Fruit fly (Drosophila melanogaster) whole organism, pupa: ENCODE measurements around the gene TSG101.

ENCODE experiments used
- CG10348 ChIP-seq: fragments of 200-800 bp; sonication (Bioruptor generic); IDR thresholded peaks from 2 replicates; pipeline ENCODE4 v1.3.6; 2022; ENCODE audit warnings: missing biosample characterization, missing genetic modification characterization
- CG12605 ChIP-seq: fragments of 200-800 bp; sonication (Bioruptor generic); IDR thresholded peaks from 2 replicates; pipeline ENCODE4 v1.3.6; 2022; ENCODE audit warnings: missing biosample characterization, missing genetic modification characterization
- CG13204 ChIP-seq: fragments of 200-800 bp; sonication (Bioruptor generic); optimal IDR thresholded peaks from 2 replicates; lab custom pipeline; 2018; ENCODE audit warnings: missing biosample characterization, mild to moderate bottlenecking, missing genetic modification characterization, moderate library complexity
- CG14655 ChIP-seq: fragments of 200-800 bp; sonication (Bioruptor generic); optimal IDR thresholded peaks from 3 replicates; lab custom pipeline; 2017; ENCODE audit warnings: mild to moderate bottlenecking, missing biosample characterization, missing genetic modification reagents, missing genetic modification characterization
- CG15710 ChIP-seq: fragments of 200-800 bp; sonication (Bioruptor generic); optimal IDR thresholded peaks from 2 replicates; lab custom pipeline; 2018; ENCODE audit warnings: missing biosample characterization, mild to moderate bottlenecking, missing genetic modification characterization, moderate library complexity
- CG17806 ChIP-seq: fragments of 200-800 bp; sonication (Bioruptor generic); optimal IDR thresholded peaks from 2 replicates; lab custom pipeline; 2018; ENCODE audit warnings: missing biosample characterization, mild to moderate bottlenecking, missing genetic modification characterization, moderate library complexity
- CG32121 ChIP-seq: fragments of 200-800 bp; sonication (Bioruptor generic); IDR thresholded peaks from 2 replicates; pipeline ENCODE4 v1.3.6; 2022; ENCODE audit warnings: missing biosample characterization, missing genetic modification characterization
- CG4496 ChIP-seq: fragments of 200-800 bp; sonication (Bioruptor generic); IDR thresholded peaks from 3 replicates; pipeline ENCODE4 v1.3.6; 2022; ENCODE audit warnings: missing biosample characterization, missing genetic modification characterization
- CG8159 ChIP-seq: fragments of 200-800 bp; sonication (Bioruptor generic); optimal IDR thresholded peaks from 3 replicates; lab custom pipeline; 2018; ENCODE audit warnings: missing biosample characterization, mild to moderate bottlenecking, missing genetic modification characterization, moderate library complexity
- CG8301 ChIP-seq: fragments of 200-800 bp; sonication (Bioruptor generic); optimal IDR thresholded peaks from 2 replicates; lab custom pipeline; 2018; ENCODE audit warnings: missing biosample characterization, mild to moderate bottlenecking, missing genetic modification characterization
- CG9948 ChIP-seq: fragments of 200-800 bp; sonication (Bioruptor generic); optimal IDR thresholded peaks from 2 replicates; lab custom pipeline; 2018; ENCODE audit warnings: missing biosample characterization, mild to moderate bottlenecking, missing genetic modification characterization, moderate library complexity
- D1 ChIP-seq: fragments of 200-800 bp; sonication (Bioruptor generic); optimal IDR thresholded peaks from 2 replicates; lab custom pipeline; 2018; ENCODE audit warnings: missing biosample characterization, mild to moderate bottlenecking, missing genetic modification characterization, moderate library complexity
- EcR ChIP-seq: fragments of 200-800 bp; sonication (Bioruptor generic); optimal IDR thresholded peaks from 3 replicates; lab custom pipeline; 2019; ENCODE audit warnings: missing biosample characterization, missing genetic modification characterization, mild to moderate bottlenecking, moderate library complexity, missing genetic modification reagents
- Ets98B ChIP-seq: fragments of 200-800 bp; sonication (Bioruptor generic); IDR thresholded peaks from 2 replicates; pipeline ENCODE4 v1.3.6; 2022; ENCODE audit warnings: missing biosample characterization, missing genetic modification characterization
- Pif1A ChIP-seq: fragments of 200-800 bp; sonication (Bioruptor generic); optimal IDR thresholded peaks from 3 replicates; lab custom pipeline; 2016; ENCODE audit warnings: missing biosample characterization, missing genetic modification characterization
- Pif1B ChIP-seq: fragments of 200-800 bp; sonication (Bioruptor generic); optimal IDR thresholded peaks from 3 replicates; lab custom pipeline; 2016; ENCODE audit warnings: missing biosample characterization, missing genetic modification characterization
- Snoo ChIP-seq: fragments of 200-800 bp; sonication (Bioruptor generic); optimal IDR thresholded peaks from 3 replicates; lab custom pipeline; 2017; ENCODE audit warnings: missing biosample characterization, mild to moderate bottlenecking, missing genetic modification characterization, inconsistent platforms
- fd96Ca ChIP-seq: fragments of 200-800 bp; sonication (Bioruptor generic); IDR thresholded peaks from 3 replicates; pipeline ENCODE4 v1.3.6; 2022; ENCODE audit warnings: missing biosample characterization, missing genetic modification characterization
- gl ChIP-seq: fragments of 200-800 bp; sonication (Bioruptor generic); optimal IDR thresholded peaks from 2 replicates; lab custom pipeline; 2018; ENCODE audit warnings: missing biosample characterization, mild to moderate bottlenecking, missing genetic modification characterization
- rn ChIP-seq: fragments of 200-800 bp; sonication (Bioruptor generic); IDR thresholded peaks from 2 replicates; pipeline ENCODE4 v1.3.6; 2022; ENCODE audit warnings: missing biosample characterization, missing genetic modification characterization

Gene TSG101

DNA sequence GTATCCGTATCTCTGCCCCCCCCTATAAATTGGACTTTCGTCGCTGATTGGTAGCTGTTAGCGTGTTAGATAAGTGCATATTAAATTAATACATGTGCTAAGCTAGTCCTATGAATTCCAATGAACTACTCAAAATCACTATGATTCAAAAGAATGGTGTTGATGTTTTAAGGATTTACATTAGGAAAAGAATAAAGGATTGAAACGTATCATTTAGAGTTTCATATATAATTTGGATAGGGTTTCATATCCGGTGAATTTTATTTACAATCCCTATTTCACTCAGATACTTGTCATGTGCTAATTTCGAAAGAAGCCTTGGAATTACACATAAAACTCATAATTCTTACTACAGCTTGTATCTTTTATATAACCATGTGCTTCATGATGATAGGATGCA is 18.2 kb downstream of the TSG101 start, which contains the start of gene CG13029:
TSS of gene CG13029 (plus strand) at position 301 of the 400 bp plus-strand sequence.
- no peak for TF ChIP-seq CG8301 (tag; lab: Kevin White, UChicago)

- no peak for TF ChIP-seq CG12605 (GFP tag; lab: Robert Waterston, UW)
- no peak for TF ChIP-seq rn (GFP tag; lab: Robert Waterston, UW)
- TF ChIP-seq CG14655 (GFP tag; lab: Kevin White, UChicago), result no peak
- no peak for TF ChIP-seq Pif1A (GFP tag; lab: Kevin White, UChicago)
- TF ChIP-seq Snoo (tag; lab: Kevin White, UChicago), result no peak
- no peak for TF ChIP-seq EcR (GFP tag; lab: Kevin White, UChicago)
- TF ChIP-seq CG8159 (tag; lab: Kevin White, UChicago), result no peak
- no peak for TF ChIP-seq CG4496 (GFP tag; lab: Robert Waterston, UW)
Observed at dm6 chr3L:16860879-16861278, 18.8 kb downstream of the TSG101 start.

DNA sequence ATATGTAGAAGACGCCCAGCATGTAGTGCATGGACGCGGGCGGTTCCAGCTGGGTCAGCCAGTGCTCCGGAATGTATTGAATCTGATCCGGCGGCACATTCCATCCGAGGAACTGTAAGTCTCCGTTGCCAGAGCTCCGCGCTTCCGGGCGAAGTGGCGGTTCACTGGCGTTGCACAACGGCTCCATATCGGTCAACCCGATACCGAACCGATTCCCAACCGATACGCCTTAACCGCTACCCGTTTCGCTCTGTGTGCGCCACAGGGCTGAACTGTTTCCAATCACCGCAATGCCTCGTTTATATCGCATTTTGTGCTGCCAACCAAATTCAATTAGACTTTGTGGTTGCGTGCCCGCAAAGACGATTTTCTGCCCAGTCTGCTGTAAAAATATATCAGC is 20.2 kb downstream of the TSG101 start, which contains the start of gene Rh4:
TSS of gene Rh4 (minus strand) at position 234 of the 400 bp plus-strand sequence.
- no peak for TF ChIP-seq CG13204 (GFP tag; lab: Kevin White, UChicago)
- no peak for TF ChIP-seq Pif1A (GFP tag; lab: Kevin White, UChicago)
- no peak for TF ChIP-seq fd96Ca (GFP tag; lab: Robert Waterston, UW)
- TF ChIP-seq CG4496 (GFP tag; lab: Robert Waterston, UW), result no peak
- TF ChIP-seq, all 21 proteins: peak for 0

DNA sequence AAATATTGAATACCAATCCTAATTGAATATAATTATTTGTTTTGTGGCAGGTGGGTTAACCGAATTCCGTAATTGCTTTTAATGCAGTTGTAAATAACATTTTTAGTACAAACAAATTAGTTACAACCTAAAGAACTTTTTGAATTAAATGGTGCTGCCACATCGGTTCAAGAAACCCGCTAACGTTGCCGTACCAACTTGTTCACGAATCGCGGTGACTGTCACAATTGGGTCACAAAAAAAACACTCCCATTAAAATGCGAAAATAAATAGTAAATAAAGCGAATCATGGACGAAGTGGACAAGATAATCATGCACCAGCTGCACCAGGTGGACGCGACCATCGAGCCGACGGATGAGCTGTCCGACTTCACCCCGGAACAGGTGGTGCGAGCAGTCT is 20.9 kb downstream of the TSG101 start, which contains the start of gene CG9951:
TSS of gene CG9951 (plus strand) at position 207 of the 400 bp plus-strand sequence.
- TF ChIP-seq Pif1B (GFP tag; lab: Kevin White, UChicago) (no peak), Ets98B (GFP tag; lab: Robert Waterston, UW) (no peak), Snoo (tag; lab: Kevin White, UChicago) (no peak), CG15710 (no peak), CG10348 (no peak), fd96Ca (GFP tag; lab: Robert Waterston, UW) (no peak), CG12605 (GFP tag; lab: Robert Waterston, UW) (no peak), CG13204 (GFP tag; lab: Kevin White, UChicago) (no peak), CG4496 (GFP tag; lab: Robert Waterston, UW) (no peak), CG9948 (tag; lab: Kevin White, UChicago) (no peak), rn (GFP tag; lab: Robert Waterston, UW) (no peak), D1 (tag; lab: Kevin White, UChicago) (no peak), EcR (GFP tag; lab: Kevin White, UChicago) (no peak), CG32121 (no peak), CG8301 (tag; lab: Kevin White, UChicago) (no peak), CG14655 (GFP tag; lab: Kevin White, UChicago) (no peak), CG17806 (tag; lab: Kevin White, UChicago) (no peak)

DNA sequence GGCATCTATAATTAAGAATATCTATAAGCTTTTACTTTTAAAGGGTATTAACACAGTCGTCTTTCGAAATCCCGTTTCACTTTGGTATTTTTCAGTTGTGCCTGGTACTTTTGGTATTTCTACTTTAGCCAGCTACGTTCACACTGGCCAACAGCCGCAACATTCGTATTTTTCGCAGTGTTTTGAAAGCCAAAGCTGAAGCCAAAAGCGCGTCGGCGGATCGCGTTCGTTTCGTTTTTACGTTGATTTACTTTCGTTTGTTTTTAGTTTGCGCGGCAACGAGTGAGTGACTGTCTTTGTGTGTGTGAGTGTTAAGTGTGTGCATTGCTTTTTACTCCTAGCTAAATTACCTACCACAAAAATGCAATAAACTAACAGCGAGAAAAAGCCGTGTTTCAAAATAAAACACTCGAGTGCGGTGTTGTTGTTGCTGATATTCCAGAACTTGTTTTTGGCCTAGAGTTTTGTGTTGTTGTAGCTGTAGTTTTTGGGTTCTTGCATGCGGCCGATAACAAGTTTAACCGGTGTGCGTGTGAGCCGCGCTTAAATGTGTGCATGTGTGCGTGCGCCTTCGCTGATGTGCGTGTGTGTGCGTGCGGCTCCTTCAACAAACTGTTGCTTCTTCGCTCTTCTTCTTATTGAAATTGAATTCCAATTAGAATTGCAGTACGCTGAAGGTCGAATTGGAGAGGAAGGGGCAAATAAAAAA is 23.2 kb downstream of the TSG101 start, which contains the start of gene Lmpt:
TSS of gene Lmpt (plus strand) at position 173 of the 709 bp plus-strand sequence.
- TF ChIP-seq CG8159 (tag; lab: Kevin White, UChicago), result no peak
- TF ChIP-seq CG32121, result no peak
- TF ChIP-seq CG12605 (GFP tag; lab: Robert Waterston, UW), result peak; percentile 29; the same call in 1 of the 2 replicates
- peak; percentile 3 for TF ChIP-seq D1 (tag; lab: Kevin White, UChicago)
- no peak for TF ChIP-seq CG9948 (tag; lab: Kevin White, UChicago)
- TF ChIP-seq Pif1B (GFP tag; lab: Kevin White, UChicago), result no peak
- peak; percentile 90 for TF ChIP-seq EcR (GFP tag; lab: Kevin White, UChicago)

dm6 chr3L:16865832-16866163 is 23.7 kb downstream of the TSG101 start:
- no peak for TF ChIP-seq CG13204 (GFP tag; lab: Kevin White, UChicago)
- no peak for TF ChIP-seq Snoo (tag; lab: Kevin White, UChicago)
- no peak for TF ChIP-seq CG15710
- no peak for TF ChIP-seq CG4496 (GFP tag; lab: Robert Waterston, UW)
- TF ChIP-seq CG8159 (tag; lab: Kevin White, UChicago), result no peak
- no peak for TF ChIP-seq Ets98B (GFP tag; lab: Robert Waterston, UW)
- no peak for TF ChIP-seq gl (tag; lab: Kevin White, UChicago)
- no peak for TF ChIP-seq EcR (GFP tag; lab: Kevin White, UChicago)
- no peak for TF ChIP-seq rn (GFP tag; lab: Robert Waterston, UW)
- no peak for TF ChIP-seq CG12605 (GFP tag; lab: Robert Waterston, UW)
- no peak for TF ChIP-seq D1 (tag; lab: Kevin White, UChicago)
- TF ChIP-seq fd96Ca (GFP tag; lab: Robert Waterston, UW), result no peak
- no peak for TF ChIP-seq CG8301 (tag; lab: Kevin White, UChicago)
- TF ChIP-seq CG17806 (tag; lab: Kevin White, UChicago), result no peak
- no peak for TF ChIP-seq CG32121
- TF ChIP-seq Pif1A (GFP tag; lab: Kevin White, UChicago), result no peak
- no peak for TF ChIP-seq Pif1B (GFP tag; lab: Kevin White, UChicago)
